Worm (Caenorhabditis elegans) whole organism, L2 larva: ENCODE data around the gene T22H9.1.

Experiments
- Y55F3AM.14 ChIP-seq: fragments of 200-800 bp; sonication (Bioruptor generic); optimal IDR thresholded peaks from 2 replicates; lab custom pipeline; 2018; ENCODE audit warnings: mild to moderate bottlenecking, missing genetic modification characterization, missing compliant biosample characterization
- blmp-1 ChIP-seq: sonication (generic microtip); optimal IDR thresholded peaks from 2 replicates; lab custom pipeline; 2017; ENCODE audit warnings: missing genetic modification characterization, mild to moderate bottlenecking, missing compliant biosample characterization, antibody characterized with exemption, moderate library complexity; ENCODE audit not compliant: insufficient read depth
- ceh-82 ChIP-seq: fragments of 150-350 bp; optimal IDR thresholded peaks from 2 replicates; lab custom pipeline; 2014; ENCODE audit warnings: missing biosample characterization, missing genetic modification characterization
- fos-1 ChIP-seq: fragments of 150-350 bp; optimal IDR thresholded peaks from 2 replicates; lab custom pipeline; 2014; ENCODE audit warnings: missing biosample characterization, missing genetic modification characterization
- lin-39 ChIP-seq: fragments of 150-350 bp; optimal IDR thresholded peaks from 2 replicates; lab custom pipeline; 2014; ENCODE audit warnings: missing biosample characterization, missing genetic modification reagents, missing genetic modification characterization
- mdl-1 ChIP-seq, 2 experiments: fragments of 150-350 bp in 1 of 2; sonication (generic microtip) in 1 of 2; optimal IDR thresholded peaks; 2 replicates each; lab custom pipeline; 2017; ENCODE audit warnings: missing biosample characterization in 2 of 2, missing genetic modification characterization in 2 of 2
- nhr-21 ChIP-seq: fragments of 150-350 bp; optimal IDR thresholded peaks from 2 replicates; lab custom pipeline; 2014; ENCODE audit warnings: missing biosample characterization, missing genetic modification characterization
- nhr-25 ChIP-seq: fragments of 150-350 bp; sonication (generic microtip); optimal IDR thresholded peaks from 3 replicates; lab custom pipeline; 2014; ENCODE audit warnings: missing biosample characterization, missing genetic modification characterization
- unc-39 ChIP-seq: fragments of 150-350 bp; optimal IDR thresholded peaks from 2 replicates; lab custom pipeline; 2014; ENCODE audit warnings: missing biosample characterization, missing genetic modification characterization
- ztf-11 ChIP-seq: sonication (generic microtip); optimal IDR thresholded peaks from 2 replicates; lab custom pipeline; 2017; ENCODE audit warnings: missing biosample characterization, missing genetic modification characterization

DNA sequence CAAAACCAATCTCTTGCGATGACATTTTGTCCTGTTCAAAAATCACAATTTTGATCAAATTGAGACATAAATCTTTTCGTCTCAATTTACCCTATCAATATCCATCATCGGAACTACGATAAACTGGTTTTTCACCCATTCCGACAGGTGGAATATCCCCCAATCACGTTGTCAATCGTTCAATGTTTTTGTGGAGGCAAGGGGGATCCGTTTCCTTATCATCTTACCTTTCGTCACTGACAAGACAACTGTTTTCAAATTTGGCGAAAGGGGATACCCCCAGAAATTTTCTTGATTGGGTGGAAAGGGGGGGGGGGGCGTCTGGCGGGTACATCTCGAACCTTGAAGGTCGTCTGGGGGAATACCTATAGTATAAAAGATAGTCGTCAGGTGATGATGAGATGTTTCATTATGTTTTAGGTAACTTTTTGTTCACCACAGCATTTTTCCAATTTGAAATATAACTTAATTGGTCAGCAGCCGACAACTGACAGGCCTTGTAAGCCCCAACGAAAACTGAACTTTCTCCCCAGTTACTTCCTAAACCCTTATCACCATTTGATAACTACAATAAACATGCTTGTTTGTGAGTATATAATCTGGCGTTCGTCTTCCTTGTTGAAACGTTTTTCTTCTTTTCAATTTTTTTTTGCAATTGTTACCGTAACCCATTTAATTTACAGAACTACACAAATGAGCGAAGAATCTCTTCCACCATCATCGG, 21.8 kb downstream of the T22H9.1 start, which contains the start of gene ZK6.8:
- peak; percentile 26 to 57 for TF ChIP-seq mdl-1 (tag; optimal IDR thresholded peaks at IDR 0.05; lab: Kevin White, UChicago)
- no peak for TF ChIP-seq unc-39
- no peak for TF ChIP-seq ceh-82 (tag; lab: Kevin White, UChicago)
- TF ChIP-seq ztf-11 (tag; lab: Kevin White, UChicago): no peak
- TF ChIP-seq blmp-1 (tag; lab: Kevin White, UChicago): peak; percentile 83
- peak; percentile 32 for TF ChIP-seq Y55F3AM.14 (GFP tag; lab: Kevin White, UChicago)
- TF ChIP-seq fos-1: peak; percentile 22
- TF ChIP-seq nhr-25 (tag; lab: Kevin White, UChicago): peak; percentile 92
- TF ChIP-seq nhr-21 (tag; lab: Kevin White, UChicago): peak; percentile 96
- TF ChIP-seq lin-39 (tag; lab: Kevin White, UChicago): no peak
